Fruit fly (Drosophila melanogaster) whole organism, embryonic: ENCODE data around the gene ab.

ENCODE experiments used
- CG10959 ChIP-seq: fragments of 200-800 bp; sonication (Bioruptor generic); IDR thresholded peaks from 2 replicates; pipeline ENCODE4 v1.3.6; 2022; ENCODE audit warnings: missing biosample characterization, missing genetic modification characterization
- CG11085 ChIP-seq: fragments of 200-800 bp; sonication (Bioruptor generic); IDR thresholded peaks from 2 replicates; pipeline ENCODE4 v1.3.6; 2022; ENCODE audit warnings: missing biosample characterization, missing genetic modification characterization
- CG11456 ChIP-seq: fragments of 200-800 bp; sonication (Bioruptor generic); IDR thresholded peaks from 3 replicates; pipeline ENCODE4 v1.3.6; 2022; ENCODE audit warnings: missing biosample characterization, missing genetic modification characterization
- CG14050 ChIP-seq: fragments of 200-800 bp; sonication (Bioruptor generic); IDR thresholded peaks from 3 replicates; pipeline ENCODE4 v1.3.6; 2022; ENCODE audit warnings: missing biosample characterization, missing genetic modification characterization
- CG15514 ChIP-seq: fragments of 200-800 bp; sonication (Bioruptor generic); optimal IDR thresholded peaks from 3 replicates; lab custom pipeline; 2017; ENCODE audit warnings: missing biosample characterization, missing genetic modification characterization, mild to moderate bottlenecking, moderate library complexity, missing genetic modification reagents
- CG15601 ChIP-seq: fragments of 200-800 bp; sonication (Bioruptor generic); optimal IDR thresholded peaks from 3 replicates; lab custom pipeline; 2019; ENCODE audit warnings: missing biosample characterization, mild to moderate bottlenecking, missing genetic modification characterization, moderate library complexity
- CG17328 ChIP-seq: fragments of 200-800 bp; sonication (Bioruptor generic); IDR thresholded peaks from 2 replicates; pipeline ENCODE4 v1.3.6; 2022; ENCODE audit warnings: missing biosample characterization, missing genetic modification characterization
- CG17829 ChIP-seq: fragments of 200-800 bp; optimal IDR thresholded peaks from 2 replicates; lab custom pipeline; 2019; ENCODE audit warnings: missing biosample characterization, mild to moderate bottlenecking, missing genetic modification characterization, moderate library complexity
- CG33213 ChIP-seq: fragments of 200-800 bp; sonication (Bioruptor generic); optimal IDR thresholded peaks from 3 replicates; lab custom pipeline; 2016; ENCODE audit warnings: missing biosample characterization, missing genetic modification characterization
- CG33557 ChIP-seq: fragments of 200-800 bp; sonication (Bioruptor generic); optimal IDR thresholded peaks from 2 replicates; lab custom pipeline; 2019; ENCODE audit warnings: missing biosample characterization, mild to moderate bottlenecking, missing genetic modification characterization, moderate library complexity
- CG3726 ChIP-seq: fragments of 200-800 bp; sonication (Bioruptor generic); IDR thresholded peaks from 3 replicates; pipeline ENCODE4, ENCODE4 v1.3.6; 2022; ENCODE audit warnings: missing biosample characterization, missing genetic modification characterization
- CG7963 ChIP-seq: fragments of 200-800 bp; sonication (Bioruptor generic); IDR thresholded peaks from 3 replicates; pipeline ENCODE4 v1.3.6; 2022; ENCODE audit warnings: missing biosample characterization, missing genetic modification characterization; ENCODE audit not compliant: partially characterized antibody
- CG8388 ChIP-seq: fragments of 200-800 bp; sonication (Bioruptor generic); optimal IDR thresholded peaks from 2 replicates; lab custom pipeline; 2019; ENCODE audit warnings: missing biosample characterization, mild to moderate bottlenecking, missing genetic modification characterization, moderate library complexity
- CG9437 ChIP-seq: fragments of 200-800 bp; sonication (Bioruptor generic); optimal IDR thresholded peaks from 2 replicates; lab custom pipeline; 2018; ENCODE audit warnings: missing biosample characterization, mild to moderate bottlenecking, missing genetic modification characterization
- CG9727 ChIP-seq: fragments of 200-800 bp; sonication (Bioruptor generic); optimal IDR thresholded peaks from 3 replicates; lab custom pipeline; 2017; ENCODE audit warnings: missing biosample characterization, mild to moderate bottlenecking, missing genetic modification characterization
- D ChIP-seq, 2 experiments: fragments of 200-800 bp in 1 of 2; fragments of >200 bp in 1 of 2; sonication (Bioruptor generic) in 1 of 2; optimal IDR thresholded peaks; 2 replicates in 1 of 2; 3 replicates in 1 of 2; lab custom pipeline; 2017; ENCODE audit warnings: mild to moderate bottlenecking in 1 of 2, missing biosample characterization in 1 of 2, missing genetic modification characterization in 1 of 2, missing genetic modification reagents in 1 of 2
- Dll ChIP-seq: fragments of 200-800 bp; sonication (Bioruptor generic); IDR thresholded peaks from 4 replicates; pipeline ENCODE4 v1.3.6; 2022; ENCODE audit warnings: missing biosample characterization, missing genetic modification characterization; ENCODE audit not compliant: partially characterized antibody
- Fer1 ChIP-seq: fragments of 200-800 bp; sonication (Bioruptor generic); optimal IDR thresholded peaks from 2 replicates; lab custom pipeline; 2017; ENCODE audit warnings: missing biosample characterization, mild to moderate bottlenecking, missing genetic modification characterization
- Fer3 ChIP-seq: fragments of 200-800 bp; sonication (Bioruptor generic); optimal IDR thresholded peaks from 2 replicates; lab custom pipeline; 2018; ENCODE audit warnings: missing biosample characterization, mild to moderate bottlenecking, missing genetic modification characterization, moderate library complexity
- H15 ChIP-seq: fragments of 200-800 bp; sonication (Bioruptor generic); IDR thresholded peaks from 3 replicates; pipeline ENCODE4 v1.3.6; 2022; ENCODE audit warnings: missing biosample characterization, missing genetic modification characterization
- HLH3B ChIP-seq: fragments of 200-800 bp; sonication (Bioruptor generic); IDR thresholded peaks from 2 replicates; pipeline ENCODE4 v1.3.6; 2022; ENCODE audit warnings: missing biosample characterization, missing genetic modification characterization
- Med ChIP-seq: fragments of 200-800 bp; sonication (Bioruptor generic); peaks from one replicate; lab custom pipeline; 2016; ENCODE audit warnings: missing biosample characterization, missing genetic modification characterization, mild to moderate bottlenecking, inconsistent platforms, moderate library complexity
- NC2β ChIP-seq: fragments of 200-800 bp; sonication (Bioruptor generic); optimal IDR thresholded peaks from 2 replicates; lab custom pipeline; 2016; ENCODE audit warnings: missing biosample characterization, missing genetic modification characterization
- Nf-YB ChIP-seq: fragments of 200-800 bp; sonication (Bioruptor generic); optimal IDR thresholded peaks from 3 replicates; lab custom pipeline; 2019; ENCODE audit warnings: missing biosample characterization, mild to moderate bottlenecking, missing genetic modification characterization, moderate library complexity
- NfI ChIP-seq: fragments of 200-800 bp; sonication (Bioruptor generic); optimal IDR thresholded peaks from 3 replicates; lab custom pipeline; 2018; ENCODE audit warnings: missing biosample characterization, mild to moderate bottlenecking, missing genetic modification characterization, moderate library complexity
- Oli ChIP-seq: fragments of 200-800 bp; sonication (Bioruptor generic); optimal IDR thresholded peaks from 2 replicates; lab custom pipeline; 2018; ENCODE audit warnings: missing biosample characterization, mild to moderate bottlenecking, missing genetic modification characterization, moderate library complexity
- Stat92E ChIP-seq, 3 experiments: fragments of >200 bp in 2 of 3; fragments of 200-800 bp in 1 of 3; sonication (Bioruptor generic) in 1 of 3; optimal IDR thresholded peaks; 2 replicates each; lab custom pipeline; 2017 to 2019; ENCODE audit warnings: missing biosample characterization in 3 of 3, missing genetic modification characterization in 3 of 3, mild to moderate bottlenecking in 1 of 3, moderate library complexity in 1 of 3
- Xrp1 ChIP-seq: fragments of 200-800 bp; sonication (Bioruptor generic); IDR thresholded peaks from 2 replicates; pipeline ENCODE4 v1.3.6; 2022; ENCODE audit warnings: missing biosample characterization, missing genetic modification characterization
- az2 ChIP-seq: fragments of 200-800 bp; sonication (Bioruptor generic); optimal IDR thresholded peaks from 3 replicates; lab custom pipeline; 2016; ENCODE audit warnings: missing biosample characterization, missing genetic modification characterization
- bbx ChIP-seq: fragments of 200-800 bp; sonication (Bioruptor generic); IDR thresholded peaks from 2 replicates; pipeline ENCODE4 v1.3.6; 2022; ENCODE audit warnings: missing biosample characterization, missing genetic modification characterization; ENCODE audit not compliant: partially characterized antibody
- btn ChIP-seq: fragments of 200-800 bp; sonication (Bioruptor generic); optimal IDR thresholded peaks from 2 replicates; lab custom pipeline; 2016; ENCODE audit warnings: missing biosample characterization, missing genetic modification characterization
- cas ChIP-seq: fragments of 200-800 bp; sonication (Bioruptor generic); IDR thresholded peaks from 2 replicates; pipeline ENCODE4 v1.3.6; 2022; ENCODE audit warnings: missing biosample characterization, missing genetic modification characterization
- dpn ChIP-seq, 2 experiments: fragments of 200-800 bp; sonication (Bioruptor generic); optimal IDR thresholded peaks; 3 replicates each; lab custom pipeline; 2016; ENCODE audit warnings: missing biosample characterization in 2 of 2, missing genetic modification characterization in 2 of 2
- gfzf ChIP-seq: fragments of 200-800 bp; sonication (Bioruptor generic); optimal IDR thresholded peaks from 2 replicates; lab custom pipeline; 2016; ENCODE audit warnings: missing biosample characterization, mild to moderate bottlenecking, missing genetic modification characterization, moderate library complexity
- grn ChIP-seq: fragments of 200-800 bp; sonication (Bioruptor generic); optimal IDR thresholded peaks from 3 replicates; lab custom pipeline; 2017; ENCODE audit warnings: missing biosample characterization, missing genetic modification characterization
- gro ChIP-seq: fragments of 200-800 bp; sonication (Bioruptor generic); optimal IDR thresholded peaks from 2 replicates; lab custom pipeline; 2016; ENCODE audit warnings: missing biosample characterization, missing genetic modification characterization
- nau ChIP-seq: fragments of 200-800 bp; sonication (Bioruptor generic); optimal IDR thresholded peaks from 3 replicates; lab custom pipeline; 2017; ENCODE audit warnings: missing biosample characterization, mild to moderate bottlenecking, missing genetic modification characterization, missing genetic modification reagents
- pita ChIP-seq: fragments of 200-800 bp; sonication (Bioruptor generic); optimal IDR thresholded peaks from 2 replicates; lab custom pipeline; 2017; ENCODE audit warnings: missing biosample characterization, mild to moderate bottlenecking, missing genetic modification characterization
- run ChIP-seq: fragments of 200-800 bp; sonication (Bioruptor generic); optimal IDR thresholded peaks from 3 replicates; lab custom pipeline; 2018; ENCODE audit warnings: missing biosample characterization, mild to moderate bottlenecking, missing genetic modification characterization
- schlank ChIP-seq: fragments of 200-800 bp; sonication (Bioruptor generic); optimal IDR thresholded peaks from 2 replicates; lab custom pipeline; 2018; ENCODE audit warnings: missing biosample characterization, mild to moderate bottlenecking, missing genetic modification characterization
- sim ChIP-seq: fragments of 200-800 bp; sonication (Bioruptor generic); IDR thresholded peaks from 2 replicates; pipeline ENCODE4 v1.3.6; 2022; ENCODE audit warnings: missing biosample characterization, missing genetic modification characterization
- sqz ChIP-seq: fragments of 200-800 bp; sonication (Bioruptor generic); optimal IDR thresholded peaks from 3 replicates; lab custom pipeline; 2018; ENCODE audit warnings: missing biosample characterization, mild to moderate bottlenecking, missing genetic modification characterization
- ssp ChIP-seq: fragments of 200-800 bp; sonication (Bioruptor generic); IDR thresholded peaks from 2 replicates; pipeline ENCODE4 v1.3.6; 2022; ENCODE audit warnings: missing biosample characterization, missing genetic modification characterization
- stc ChIP-seq: fragments of 200-800 bp; sonication (Bioruptor generic); IDR thresholded peaks from 2 replicates; pipeline ENCODE4 v1.3.6; 2022; ENCODE audit warnings: missing biosample characterization, missing genetic modification characterization
- stwl ChIP-seq: fragments of 200-800 bp; sonication (Bioruptor generic); optimal IDR thresholded peaks from 3 replicates; lab custom pipeline; 2018; ENCODE audit warnings: missing biosample characterization, mild to moderate bottlenecking, missing genetic modification characterization, moderate library complexity
- ttk ChIP-seq: fragments of 200-800 bp; sonication (Bioruptor generic); IDR thresholded peaks from 2 replicates; pipeline ENCODE4 v2.1.2; 2022; ENCODE audit warnings: missing biosample characterization, missing genetic modification characterization
- unc-4 ChIP-seq: fragments of 200-800 bp; sonication (Bioruptor generic); IDR thresholded peaks from 2 replicates; pipeline ENCODE4 v1.3.6; 2022; ENCODE audit warnings: missing biosample characterization, missing genetic modification characterization; ENCODE audit not compliant: partially characterized antibody
- vfl ChIP-seq: fragments of 200-800 bp; sonication (Bioruptor generic); optimal IDR thresholded peaks from 2 replicates; lab custom pipeline; 2016; ENCODE audit warnings: missing biosample characterization, missing genetic modification characterization
- z ChIP-seq: fragments of 200-800 bp; sonication (Bioruptor generic); IDR thresholded peaks from 3 replicates; pipeline ENCODE4 v1.3.6; 2022; ENCODE audit warnings: missing biosample characterization, missing genetic modification characterization

ab gene

dm6 chr2L:11203494-11204010 lies 6.9 kb upstream of the ab start, which contains the start of gene Ca-beta (continued):
- TF ChIP-seq CG7963 (no peak), sqz (GFP tag; lab: Kevin White, UChicago) (no peak), NfI (peak; percentile 41), CG11456 (GFP tag; lab: Robert Waterston, UW) (no peak; the same call in none of the 3 replicates), Dll (GFP tag; lab: Robert Waterston, UW) (no peak), NC2β (GFP tag; lab: Kevin White, UChicago) (no peak), CG9437 (no peak), CG17829 (tag; lab: Kevin White, UChicago) (no peak), Oli (tag; lab: Kevin White, UChicago) (no peak), CG9727 (GFP tag; lab: Kevin White, UChicago) (no peak), Fer3 (tag; lab: Kevin White, UChicago) (peak; percentile 46), bbx (no peak), CG3726 (GFP tag; lab: Robert Waterston, UW) (no peak), Stat92E (GFP tag; optimal IDR thresholded peaks at IDR 0.05; lab: Kevin White, UChicago) (no peak), Fer1 (GFP tag; lab: Kevin White, UChicago) (peak; percentile 83), sim (GFP tag; lab: Robert Waterston, UW) (no peak), run (tag; lab: Kevin White, UChicago) (no peak), schlank (tag; lab: Kevin White, UChicago) (peak; percentile 30), gro (GFP tag; lab: Kevin White, UChicago) (peak; percentile 48), vfl (peak; percentile 5), HLH3B (GFP tag; lab: Robert Waterston, UW) (peak; percentile 56), Nf-YB (GFP tag; lab: Kevin White, UChicago) (no peak), CG15514 (peak; percentile 44), unc-4 (no peak), dpn (GFP tag; optimal IDR thresholded peaks at IDR 0.05; lab: Kevin White, UChicago) (peak in 1 of 2 experiments; percentile 42), pita (GFP tag; lab: Kevin White, UChicago) (no peak), CG15601 (tag; lab: Kevin White, UChicago) (no peak), z (no peak), az2 (GFP tag; lab: Kevin White, UChicago) (no peak), cas (GFP tag; lab: Robert Waterston, UW) (no peak), CG14050 (no peak), ttk (peak; percentile 44), btn (GFP tag; lab: Kevin White, UChicago) (no peak), ssp (peak; percentile 26; the same call in 1 of the 2 replicates), CG33213 (no peak), gfzf (GFP tag; lab: Kevin White, UChicago) (no peak), Xrp1 (GFP tag; lab: Robert Waterston, UW) (peak; percentile 33; the same call in 1 of the 2 replicates), stwl (tag; lab: Kevin White, UChicago) (no peak), CG17328 (GFP tag; lab: Robert Waterston, UW) (0 out of 2 replicates have a peak, but pooled peaks have one; percentile 20), CG10959 (no peak), H15 (0 out of 3 replicates have a peak, but pooled peaks have one; percentile 33), Med (GFP tag; lab: Kevin White, UChicago) (peak; percentile 90), stc (peak; percentile 33; the same call in 1 of the 2 replicates), CG8388 (GFP tag; lab: Kevin White, UChicago) (no peak), grn (GFP tag; lab: Kevin White, UChicago) (no peak), CG11085 (GFP tag; lab: Robert Waterston, UW) (peak; percentile 43; the same call in 1 of the 2 replicates), D (optimal IDR thresholded peaks at IDR 0.05; lab: Kevin White, UChicago) (no peak), D (GFP tag; optimal IDR thresholded peaks at IDR 0.05; lab: Kevin White, UChicago) (no peak), nau (GFP tag; lab: Kevin White, UChicago) (no peak), CG33557 (GFP tag; lab: Kevin White, UChicago) (no peak)
